Fruit fly (Drosophila melanogaster) whole organism, embryonic: ENCODE results near the gene cindr.
A peak's percentile ranks its signal among the peaks of the same experiment; 100 is the strongest.

ENCODE experiments used
- ATbp ChIP-seq: fragments of 200-800 bp; sonication (Bioruptor generic); optimal IDR thresholded peaks from 2 replicates; lab custom pipeline; 2017; ENCODE audit warnings: missing biosample characterization, mild to moderate bottlenecking, missing genetic modification characterization, missing genetic modification reagents
- Abd-B ChIP-seq: fragments of 200-800 bp; sonication (Bioruptor generic); optimal IDR thresholded peaks from 2 replicates; lab custom pipeline; 2018; ENCODE audit warnings: missing biosample characterization, mild to moderate bottlenecking, missing genetic modification characterization, moderate library complexity
- Ada2b ChIP-seq: fragments of 200-800 bp; sonication (Bioruptor generic); IDR thresholded peaks from 2 replicates; pipeline ENCODE4 v1.3.6; 2022; ENCODE audit warnings: missing biosample characterization, missing genetic modification characterization
- Aef1 ChIP-seq: fragments of 200-800 bp; sonication (Bioruptor generic); IDR thresholded peaks from 3 replicates; pipeline ENCODE4 v1.3.6; 2022; ENCODE audit warnings: missing biosample characterization, missing genetic modification characterization
- Awh ChIP-seq: fragments of 200-800 bp; sonication (Bioruptor generic); IDR thresholded peaks from 2 replicates; pipeline ENCODE4, ENCODE4 v1.3.6; 2022; ENCODE audit warnings: missing biosample characterization, missing genetic modification characterization
- B-H1 ChIP-seq: fragments of 200-800 bp; sonication (Bioruptor generic); IDR thresholded peaks from 3 replicates; pipeline ENCODE4 v1.3.6; 2022; ENCODE audit warnings: missing biosample characterization, missing genetic modification characterization
- CG10209 ChIP-seq: fragments of 200-800 bp; sonication (Bioruptor generic); optimal IDR thresholded peaks from 3 replicates; lab custom pipeline; 2017; ENCODE audit warnings: missing biosample characterization, mild to moderate bottlenecking, missing genetic modification characterization, missing genetic modification reagents
- CG10654 ChIP-seq: fragments of 200-800 bp; sonication (Bioruptor generic); optimal IDR thresholded peaks from 2 replicates; lab custom pipeline; 2016; ENCODE audit warnings: missing biosample characterization, missing genetic modification characterization
- CG11456 ChIP-seq: fragments of 200-800 bp; sonication (Bioruptor generic); IDR thresholded peaks from 3 replicates; pipeline ENCODE4 v1.3.6; 2022; ENCODE audit warnings: missing biosample characterization, missing genetic modification characterization
- CG11696 ChIP-seq: fragments of 200-800 bp; sonication (Bioruptor generic); IDR thresholded peaks from 2 replicates; pipeline ENCODE4 v1.3.6; 2022; ENCODE audit warnings: missing biosample characterization, missing genetic modification characterization
- CG12071 ChIP-seq: fragments of 200-800 bp; sonication (Bioruptor generic); optimal IDR thresholded peaks from 3 replicates; lab custom pipeline; 2018; ENCODE audit warnings: missing biosample characterization, mild to moderate bottlenecking, missing genetic modification characterization
- CG1233 ChIP-seq: fragments of 200-800 bp; sonication (Bioruptor generic); optimal IDR thresholded peaks from 4 replicates; lab custom pipeline; 2018; ENCODE audit warnings: missing biosample characterization, mild to moderate bottlenecking, missing genetic modification characterization
- CG12659 ChIP-seq: fragments of 200-800 bp; sonication (Bioruptor generic); optimal IDR thresholded peaks from 3 replicates; lab custom pipeline; 2017; ENCODE audit warnings: mild to moderate bottlenecking, missing biosample characterization, missing genetic modification reagents, missing genetic modification characterization
- CG12942 ChIP-seq: fragments of 200-800 bp; sonication (Bioruptor generic); optimal IDR thresholded peaks from 3 replicates; lab custom pipeline; 2016; ENCODE audit warnings: missing biosample characterization, missing genetic modification characterization
- CG13296 ChIP-seq: fragments of 200-800 bp; sonication (Bioruptor generic); optimal IDR thresholded peaks from 3 replicates; lab custom pipeline; 2018; ENCODE audit warnings: missing biosample characterization, mild to moderate bottlenecking, missing genetic modification characterization
- CG13424 ChIP-seq: fragments of 200-800 bp; sonication (Bioruptor generic); optimal IDR thresholded peaks from 2 replicates; lab custom pipeline; 2019; ENCODE audit warnings: missing biosample characterization, mild to moderate bottlenecking, missing genetic modification characterization, moderate library complexity
- CG14441 ChIP-seq: fragments of 200-800 bp; sonication (Bioruptor generic); IDR thresholded peaks from 2 replicates; pipeline ENCODE4 v1.3.6; 2022; ENCODE audit warnings: missing biosample characterization, missing genetic modification characterization
- CG14710 ChIP-seq: fragments of 200-800 bp; sonication (Bioruptor generic); optimal IDR thresholded peaks from 3 replicates; lab custom pipeline; 2019; ENCODE audit warnings: missing biosample characterization, mild to moderate bottlenecking, missing genetic modification characterization, moderate library complexity
- CG15269 ChIP-seq: fragments of 200-800 bp; sonication (Bioruptor generic); optimal IDR thresholded peaks from 2 replicates; lab custom pipeline; 2018; ENCODE audit warnings: missing biosample characterization, mild to moderate bottlenecking, missing genetic modification characterization, moderate library complexity
- CG15514 ChIP-seq: fragments of 200-800 bp; sonication (Bioruptor generic); optimal IDR thresholded peaks from 3 replicates; lab custom pipeline; 2017; ENCODE audit warnings: missing biosample characterization, missing genetic modification characterization, mild to moderate bottlenecking, moderate library complexity, missing genetic modification reagents
- CG1603 ChIP-seq: fragments of 200-800 bp; sonication (Bioruptor generic); optimal IDR thresholded peaks from 2 replicates; lab custom pipeline; 2019; ENCODE audit warnings: missing biosample characterization, mild to moderate bottlenecking, missing genetic modification characterization, moderate library complexity
- CG31224 ChIP-seq: fragments of 200-800 bp; sonication (Bioruptor generic); IDR thresholded peaks from 2 replicates; pipeline ENCODE4 v1.3.6; 2022; ENCODE audit warnings: missing biosample characterization, missing genetic modification characterization
- CG43689 ChIP-seq: fragments of 200-800 bp; sonication (Bioruptor generic); IDR thresholded peaks from 2 replicates; pipeline ENCODE4 v1.3.6; 2022; ENCODE audit warnings: missing biosample characterization, missing genetic modification characterization
- CG5180 ChIP-seq: fragments of 200-800 bp; sonication (Bioruptor generic); optimal IDR thresholded peaks from 3 replicates; lab custom pipeline; 2017; ENCODE audit warnings: missing biosample characterization, missing genetic modification characterization, mild to moderate bottlenecking, moderate library complexity, missing genetic modification reagents
- Dbx ChIP-seq: fragments of 200-800 bp; sonication (Bioruptor generic); IDR thresholded peaks from 3 replicates; pipeline ENCODE4 v1.3.6; 2022; ENCODE audit warnings: missing biosample characterization, missing genetic modification characterization
- Dip3 ChIP-seq: fragments of 200-800 bp; sonication (Bioruptor generic); optimal IDR thresholded peaks from 3 replicates; lab custom pipeline; 2016; ENCODE audit warnings: missing biosample characterization, missing genetic modification characterization
- Fer1 ChIP-seq: fragments of 200-800 bp; sonication (Bioruptor generic); optimal IDR thresholded peaks from 2 replicates; lab custom pipeline; 2017; ENCODE audit warnings: missing biosample characterization, mild to moderate bottlenecking, missing genetic modification characterization
- Fer2 ChIP-seq: fragments of 200-800 bp; sonication (Bioruptor generic); optimal IDR thresholded peaks from 2 replicates; lab custom pipeline; 2018; ENCODE audit warnings: missing biosample characterization, mild to moderate bottlenecking, missing genetic modification characterization, moderate library complexity
- HHEX ChIP-seq: fragments of 200-800 bp; sonication (Bioruptor generic); optimal IDR thresholded peaks from 3 replicates; lab custom pipeline; 2017; ENCODE audit warnings: missing biosample characterization, mild to moderate bottlenecking, missing genetic modification characterization, missing genetic modification reagents
- Hr51 ChIP-seq, 2 experiments: fragments of 200-800 bp; sonication (Bioruptor generic); optimal IDR thresholded peaks; 2 replicates in 1 of 2; 3 replicates in 1 of 2; lab custom pipeline; 2016 to 2018; ENCODE audit warnings: missing biosample characterization in 2 of 2, missing genetic modification characterization in 2 of 2, mild to moderate bottlenecking in 1 of 2, moderate library complexity in 1 of 2
- MTF-1 ChIP-seq: fragments of 200-800 bp; sonication (Bioruptor generic); optimal IDR thresholded peaks from 2 replicates; lab custom pipeline; 2018; ENCODE audit warnings: missing biosample characterization, mild to moderate bottlenecking, missing genetic modification characterization, borderline replicate concordance
- Side ChIP-seq: fragments of 200-800 bp; sonication (Bioruptor generic); optimal IDR thresholded peaks from 2 replicates; lab custom pipeline; 2016; ENCODE audit warnings: missing biosample characterization, missing genetic modification characterization
- Sox102F ChIP-seq: fragments of 200-800 bp; sonication (Bioruptor generic); optimal IDR thresholded peaks from 2 replicates; lab custom pipeline; 2018; ENCODE audit warnings: missing biosample characterization, mild to moderate bottlenecking, missing genetic modification characterization, moderate library complexity
- bab2 ChIP-seq: fragments of 200-800 bp; sonication (Bioruptor generic); optimal IDR thresholded peaks from 2 replicates; lab custom pipeline; 2016; ENCODE audit warnings: missing biosample characterization, missing genetic modification characterization
- crp ChIP-seq, 2 experiments: fragments of 200-800 bp; sonication (Bioruptor generic); optimal IDR thresholded peaks; 2 replicates in 1 of 2; 3 replicates in 1 of 2; lab custom pipeline; 2017; ENCODE audit warnings: missing biosample characterization in 2 of 2, missing genetic modification characterization in 2 of 2, mild to moderate bottlenecking in 1 of 2, moderate library complexity in 1 of 2
- danr ChIP-seq: fragments of 200-800 bp; sonication (Bioruptor generic); IDR thresholded peaks from 2 replicates; pipeline ENCODE4 v1.3.6; 2022; ENCODE audit warnings: missing biosample characterization, missing genetic modification characterization
- dmrt99B ChIP-seq: fragments of 200-800 bp; sonication (Bioruptor generic); optimal IDR thresholded peaks from 2 replicates; lab custom pipeline; 2018; ENCODE audit warnings: missing biosample characterization, mild to moderate bottlenecking, missing genetic modification characterization, moderate library complexity
- dysf ChIP-seq: fragments of 200-800 bp; sonication (Bioruptor generic); IDR thresholded peaks from 3 replicates; pipeline ENCODE4 v1.3.6; 2022; ENCODE audit warnings: missing biosample characterization, missing genetic modification characterization
- gem ChIP-seq: fragments of 200-800 bp; sonication (Bioruptor generic); optimal IDR thresholded peaks from 2 replicates; lab custom pipeline; 2019; ENCODE audit warnings: missing biosample characterization, mild to moderate bottlenecking, missing genetic modification characterization, moderate library complexity
- jigr1 ChIP-seq: fragments of 200-800 bp; sonication (Bioruptor generic); IDR thresholded peaks from 3 replicates; pipeline ENCODE4 v1.3.6; 2022; ENCODE audit warnings: missing biosample characterization, missing genetic modification characterization
- luna ChIP-seq: fragments of 200-800 bp; sonication (Bioruptor generic); optimal IDR thresholded peaks from 2 replicates; lab custom pipeline; 2016; ENCODE audit warnings: missing biosample characterization, missing genetic modification characterization
- nerfin-2 ChIP-seq: fragments of 200-800 bp; sonication (Bioruptor generic); IDR thresholded peaks from 2 replicates; pipeline ENCODE4 v1.3.6; 2022; ENCODE audit warnings: missing biosample characterization, missing genetic modification characterization; ENCODE audit not compliant: partially characterized antibody
- onecut ChIP-seq: fragments of 200-800 bp; sonication (Bioruptor generic); IDR thresholded peaks from 2 replicates; pipeline ENCODE4 v1.3.6; 2022; ENCODE audit warnings: missing biosample characterization, missing genetic modification characterization
- pan ChIP-seq, 4 experiments: fragments of >200 bp in 3 of 4; fragments of 200-800 bp in 1 of 4; sonication (Bioruptor generic) in 1 of 4; optimal IDR thresholded peaks in 3 of 4; IDR thresholded peaks in 1 of 4; 2 replicates each; pipeline versions ENCODE4 v1.3.6 to Lab custom; 2017 to 2022; ENCODE audit warnings: missing biosample characterization in 2 of 4, missing genetic modification characterization in 2 of 4, mixed read lengths in 1 of 4
- ranshi ChIP-seq: fragments of 200-800 bp; sonication (Bioruptor generic); IDR thresholded peaks from 2 replicates; pipeline ENCODE4 v1.3.6; 2022; ENCODE audit warnings: missing biosample characterization, missing genetic modification characterization
- sd ChIP-seq: fragments of 200-800 bp; sonication (Bioruptor generic); optimal IDR thresholded peaks from 3 replicates; lab custom pipeline; 2018; ENCODE audit warnings: missing biosample characterization, mild to moderate bottlenecking, missing genetic modification characterization, moderate library complexity
- sens ChIP-seq: fragments of 200-800 bp; sonication (Bioruptor generic); peaks from one replicate; lab custom pipeline; 2016; ENCODE audit warnings: missing biosample characterization, missing genetic modification characterization
- wdn ChIP-seq: fragments of 200-800 bp; sonication (Bioruptor generic); IDR thresholded peaks from 2 replicates; pipeline ENCODE4 v1.3.6; 2022; ENCODE audit warnings: missing biosample characterization, missing genetic modification characterization

cindr gene

dm6 chr3R:30802779-30803178, 5.6 kb upstream of the cindr start (continued):
- TF ChIP-seq HHEX (GFP tag; lab: Kevin White, UChicago) (peak; percentile 58), pan (optimal IDR thresholded peaks at IDR 0.05; lab: Kevin White, UChicago) (no peak), pan (GFP tag; optimal IDR thresholded peaks at IDR 0.05 in 1 of 2, IDR thresholded peaks at IDR 0.05 in 1 of 2) (peak in 1 of 2 experiments; percentile 41), CG15514 (peak; percentile 34), CG14441 (GFP tag; lab: Robert Waterston, UW) (peak; percentile 49), ATbp (GFP tag; lab: Kevin White, UChicago) (peak; percentile 43), CG13424 (tag; lab: Kevin White, UChicago) (peak; percentile 9), CG31224 (GFP tag; lab: Robert Waterston, UW) (peak; percentile 17; the same call in 1 of the 2 replicates), Dbx (GFP tag; lab: Robert Waterston, UW) (0 out of 3 replicates have a peak, but pooled peaks have one; percentile 22), CG11456 (GFP tag; lab: Robert Waterston, UW) (peak; percentile 30; the same call in 1 of the 3 replicates), CG10654 (peak; percentile 21), Fer1 (peak; percentile 14), B-H1 (GFP tag; lab: Robert Waterston, UW) (no peak; the same call in 2 of the 3 replicates), Hr51 (GFP tag; optimal IDR thresholded peaks at IDR 0.05; lab: Kevin White, UChicago) (peak in 1 of 2 experiments; percentile 9), luna (GFP tag; lab: Kevin White, UChicago) (no peak), sd (tag; lab: Kevin White, UChicago) (no peak), MTF-1 (GFP tag; lab: Kevin White, UChicago) (peak; percentile 11), dysf (GFP tag; lab: Robert Waterston, UW) (peak; percentile 35; the same call in 1 of the 3 replicates), CG15269 (peak; percentile 50), danr (peak; percentile 13; the same call in 1 of the 2 replicates), CG11696 (GFP tag; lab: Robert Waterston, UW) (no peak), CG12942 (GFP tag; lab: Kevin White, UChicago) (peak; percentile 3), dmrt99B (tag; lab: Kevin White, UChicago) (peak; percentile 41), onecut (0 out of 2 replicates have a peak, but pooled peaks have one; percentile 37), Awh (GFP tag; lab: Robert Waterston, UW) (peak; percentile 29; the same call in 1 of the 2 replicates), Dip3 (GFP tag; lab: Kevin White, UChicago) (peak; percentile 5), CG14710 (tag; lab: Kevin White, UChicago) (no peak), CG12071 (GFP tag; lab: Kevin White, UChicago) (peak; percentile 69), Fer2 (tag; lab: Kevin White, UChicago) (peak; percentile 10), CG43689 (GFP tag; lab: Robert Waterston, UW) (no peak), ranshi (peak; percentile 23; the same call in 1 of the 2 replicates), Sox102F (GFP tag; lab: Kevin White, UChicago) (peak; percentile 20), CG13296 (GFP tag; lab: Kevin White, UChicago) (peak; percentile 42), Side (no peak), Aef1 (no peak), CG10209 (peak; percentile 54), gem (tag; lab: Kevin White, UChicago) (peak; percentile 41), nerfin-2 (GFP tag; lab: Robert Waterston, UW) (no peak), sens (GFP tag; lab: Kevin White, UChicago) (peak; percentile 38), crp (GFP tag; optimal IDR thresholded peaks at IDR 0.05; lab: Kevin White, UChicago) (peak in 1 of 2 experiments; percentile 6), wdn (GFP tag; lab: Robert Waterston, UW) (no peak), CG5180 (peak; percentile 37), jigr1 (GFP tag; lab: Robert Waterston, UW) (no peak), CG1233 (GFP tag; lab: Kevin White, UChicago) (peak; percentile 43), CG12659 (GFP tag; lab: Kevin White, UChicago) (peak; percentile 24), Abd-B (GFP tag; lab: Kevin White, UChicago) (no peak), Ada2b (GFP tag; lab: Robert Waterston, UW) (0 out of 2 replicates have a peak, but pooled peaks have one; percentile 32), bab2 (GFP tag; lab: Kevin White, UChicago) (peak; percentile 34), CG1603 (tag; lab: Kevin White, UChicago) (peak; percentile 16)
